Worm (Caenorhabditis elegans) whole organism, late embryonic: ENCODE measurements around the gene F49H12.3.

ENCODE experiments used
- ama-1 ChIP-seq: fragments of 150-350 bp; optimal IDR thresholded peaks from 2 replicates; lab custom pipeline; 2014
- ceh-22 ChIP-seq: sonication (generic microtip); optimal IDR thresholded peaks from 2 replicates; lab custom pipeline; 2017; ENCODE audit warnings: missing biosample characterization, missing genetic modification characterization
- ceh-9 ChIP-seq: sonication (generic microtip); optimal IDR thresholded peaks from 2 replicates; lab custom pipeline; 2016; ENCODE audit warnings: mild to moderate bottlenecking, missing genetic modification characterization, inconsistent platforms, missing compliant biosample characterization
- elt-4 ChIP-seq: sonication (generic microtip); optimal IDR thresholded peaks from 2 replicates; lab custom pipeline; 2016; ENCODE audit warnings: missing genetic modification characterization, missing compliant biosample characterization
- fkh-6 ChIP-seq: sonication (generic microtip); optimal IDR thresholded peaks from 2 replicates; lab custom pipeline; 2016; ENCODE audit warnings: missing genetic modification characterization, missing compliant biosample characterization
- lin-11 ChIP-seq: fragments of 200-800 bp; sonication (Bioruptor generic); optimal IDR thresholded peaks from 2 replicates; lab custom pipeline; 2018; ENCODE audit warnings: mild to moderate bottlenecking, missing genetic modification characterization, missing compliant biosample characterization
- rnt-1 ChIP-seq: sonication (generic microtip); optimal IDR thresholded peaks from 2 replicates; lab custom pipeline; 2016; ENCODE audit warnings: missing genetic modification characterization, missing compliant biosample characterization
- sox-2 ChIP-seq: fragments of 200-800 bp; sonication (Bioruptor generic); IDR thresholded peaks from 2 replicates; pipeline ENCODE4 v1.3.6; 2022; ENCODE audit warnings: missing genetic modification reagents, missing genetic modification characterization, missing compliant biosample characterization
- sox-4 ChIP-seq: sonication (generic microtip); optimal IDR thresholded peaks from 2 replicates; lab custom pipeline; 2017; ENCODE audit warnings: mild to moderate bottlenecking, missing genetic modification characterization, inconsistent platforms, missing compliant biosample characterization

DNA sequence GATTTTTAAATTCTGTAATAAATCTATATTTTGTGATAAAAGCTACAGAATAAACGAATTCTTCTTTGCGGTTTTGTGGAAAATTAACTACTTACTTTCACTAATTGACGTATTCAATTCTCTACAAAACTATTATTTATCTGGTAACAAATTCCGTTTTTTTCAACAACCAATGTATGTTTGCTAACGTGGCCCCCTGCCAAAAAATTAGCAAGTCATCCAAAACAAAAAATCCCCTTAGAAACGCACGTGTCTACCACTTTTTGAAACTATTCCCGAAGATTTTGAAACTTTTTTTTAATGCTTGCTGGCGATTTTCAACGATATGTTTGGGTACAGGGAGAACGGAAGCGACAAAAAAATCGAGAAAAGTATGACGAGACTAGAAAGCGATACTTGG, 813 bp downstream of the F49H12.3 start, which contains the start of gene F49H12.2:
- TF ChIP-seq fkh-6 (tag; lab: Kevin White, UChicago) (no peak), ceh-22 (tag; lab: Kevin White, UChicago) (no peak), lin-11 (tag; lab: Kevin White, UChicago) (no peak), rnt-1 (tag; lab: Kevin White, UChicago) (no peak), ceh-9 (no peak), sox-2 (no peak), sox-4 (tag; lab: Kevin White, UChicago) (no peak), ama-1 (lab: Kevin White, UChicago) (no peak), elt-4 (no peak)
